Worm (Caenorhabditis elegans): ENCODE measurements around the gene pmk-2.

ce11 chrIV:8154966-8155365, 11.7 kb downstream of the pmk-2 start:
- no peak for TF ChIP-seq pqm-1 (tag; optimal IDR thresholded peaks at IDR 0.05)
- no peak for TF ChIP-seq nhr-11 (tag; optimal IDR thresholded peaks at IDR 0.05)
- TF ChIP-seq lsy-2 (tag; optimal IDR thresholded peaks at IDR 0.05): no peak
- TF ChIP-seq lin-13 (GFP tag; optimal IDR thresholded peaks at IDR 0.05): no peak
- TF ChIP-seq mdl-1 (tag; optimal IDR thresholded peaks at IDR 0.05): no peak
- TF ChIP-seq rnt-1 (tag; optimal IDR thresholded peaks at IDR 0.05): no peak
- TF ChIP-seq skn-1 (tag; optimal IDR thresholded peaks at IDR 0.05): no peak
- no peak for TF ChIP-seq Y116A8C.19 (tag; optimal IDR thresholded peaks at IDR 0.05; ENCODE audit: borderline replicate concordance)

All from whole organism, L1 larva.